Worm (Caenorhabditis elegans) whole organism, midembryonic: Measurements from ENCODE around the gene Y46E12A.5.

Experiments used
- T22C8.4 ChIP-seq: fragments of 200-800 bp; sonication (Bioruptor generic); IDR thresholded peaks from 2 replicates; pipeline ENCODE4 v1.3.6; 2022; ENCODE audit warnings: missing genetic modification characterization, missing compliant biosample characterization
- flt-1 ChIP-seq: fragments of 200-800 bp; sonication (Bioruptor generic); IDR thresholded peaks from 2 replicates; pipeline ENCODE4 v1.3.6; 2022; ENCODE audit warnings: missing genetic modification characterization, missing compliant biosample characterization

DNA sequence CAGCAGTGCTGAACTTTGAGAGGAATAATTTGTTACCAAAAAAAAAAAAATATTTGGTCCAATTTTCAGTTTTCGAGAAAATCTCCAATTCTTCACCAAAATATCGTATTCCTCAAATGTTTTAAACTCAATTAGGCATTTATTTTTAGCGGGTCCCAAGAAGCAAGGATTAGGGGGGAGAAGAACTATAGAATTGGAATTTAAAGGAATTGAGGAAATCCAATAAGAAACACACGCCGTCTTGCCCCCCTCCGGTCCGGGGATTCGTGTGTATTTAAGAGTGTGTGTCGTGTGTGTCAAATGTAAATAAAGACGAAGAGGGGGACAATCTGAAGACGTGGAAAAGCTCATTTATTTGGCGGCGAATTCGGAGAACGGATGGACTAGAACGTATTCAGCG, 24.6 kb downstream of the Y46E12A.5 start:
- TF ChIP-seq T22C8.4 (GFP tag; lab: Robert Waterston, UW) (no peak), flt-1 (no peak)
